Fruit fly (Drosophila melanogaster) whole organism, embryonic: Measurements from ENCODE around the gene CG43796.

ENCODE experiments used
- CG32772 ChIP-seq: fragments of 200-800 bp; sonication (Bioruptor generic); IDR thresholded peaks from 2 replicates; pipeline ENCODE4 v1.3.6; 2022; ENCODE audit warnings: missing biosample characterization, missing genetic modification characterization
- CG4730 ChIP-seq: fragments of 200-800 bp; sonication (Bioruptor generic); IDR thresholded peaks from 2 replicates; pipeline ENCODE4 v1.3.6; 2022; ENCODE audit warnings: missing biosample characterization, missing genetic modification characterization
- Deaf1 ChIP-seq: fragments of 200-800 bp; optimal IDR thresholded peaks from 3 replicates; lab custom pipeline; 2019; ENCODE audit warnings: missing biosample characterization, mild to moderate bottlenecking, missing genetic modification characterization, moderate library complexity
- Mes4 ChIP-seq: fragments of 200-800 bp; sonication (Bioruptor generic); optimal IDR thresholded peaks from 2 replicates; lab custom pipeline; 2016; ENCODE audit warnings: missing biosample characterization, missing genetic modification characterization
- NC2α ChIP-seq: fragments of 200-800 bp; sonication (Bioruptor generic); optimal IDR thresholded peaks from 2 replicates; lab custom pipeline; 2016; ENCODE audit warnings: missing biosample characterization, missing genetic modification characterization
- ab ChIP-seq: fragments of 200-800 bp; sonication (Bioruptor generic); optimal IDR thresholded peaks from 2 replicates; lab custom pipeline; 2016; ENCODE audit warnings: missing biosample characterization, missing genetic modification characterization
- chinmo ChIP-seq: fragments of 200-800 bp; sonication (Bioruptor generic); IDR thresholded peaks from 4 replicates; pipeline ENCODE4 v1.3.6; 2022; ENCODE audit warnings: missing biosample characterization, missing genetic modification characterization; ENCODE audit not compliant: partially characterized antibody
- chm ChIP-seq: fragments of 200-800 bp; sonication (Bioruptor generic); IDR thresholded peaks from 2 replicates; pipeline ENCODE4 v1.3.6; 2022; ENCODE audit warnings: missing biosample characterization, missing genetic modification characterization
- exex ChIP-seq: fragments of 200-800 bp; sonication (Bioruptor generic); optimal IDR thresholded peaks from 4 replicates; lab custom pipeline; 2018; ENCODE audit warnings: missing biosample characterization, mild to moderate bottlenecking, missing genetic modification characterization, moderate library complexity
- grn ChIP-seq: fragments of 200-800 bp; sonication (Bioruptor generic); optimal IDR thresholded peaks from 3 replicates; lab custom pipeline; 2017; ENCODE audit warnings: missing biosample characterization, missing genetic modification characterization
- lab ChIP-seq: fragments of 200-800 bp; sonication (Bioruptor generic); optimal IDR thresholded peaks from 3 replicates; lab custom pipeline; 2017; ENCODE audit warnings: missing biosample characterization, missing genetic modification characterization, mild to moderate bottlenecking, moderate library complexity, missing genetic modification reagents
- sd ChIP-seq: fragments of 200-800 bp; sonication (Bioruptor generic); optimal IDR thresholded peaks from 3 replicates; lab custom pipeline; 2018; ENCODE audit warnings: missing biosample characterization, mild to moderate bottlenecking, missing genetic modification characterization, moderate library complexity
- sens ChIP-seq: fragments of 200-800 bp; sonication (Bioruptor generic); peaks from one replicate; lab custom pipeline; 2016; ENCODE audit warnings: missing biosample characterization, missing genetic modification characterization
- wor ChIP-seq: fragments of 200-800 bp; sonication (Bioruptor generic); IDR thresholded peaks from 2 replicates; pipeline ENCODE4 v1.3.6; 2022; ENCODE audit warnings: missing biosample characterization, missing genetic modification characterization

The CG43796 gene

DNA sequence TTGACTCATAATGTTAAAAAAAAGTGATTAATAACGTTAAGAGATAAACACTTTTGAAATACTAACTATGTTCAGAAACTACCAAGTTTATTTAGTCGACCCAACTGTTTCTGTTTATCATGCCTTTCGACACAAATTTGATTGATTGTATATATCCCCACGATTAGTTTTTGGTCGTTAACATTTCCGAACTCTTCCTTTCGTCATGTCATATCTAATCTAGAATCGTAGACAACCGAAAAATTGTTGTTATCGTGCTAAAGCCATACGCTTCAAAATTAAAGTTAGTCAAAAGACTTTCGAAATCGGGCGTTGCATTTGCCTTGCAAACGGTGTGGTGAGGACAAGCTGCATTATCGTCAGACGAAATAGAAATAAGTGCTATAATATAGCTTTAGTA is 48.0 kb downstream of the CG43796 start:
- TF ChIP-seq sens (peak; percentile 37), chinmo (GFP tag; lab: Robert Waterston, UW) (0 out of 4 replicates have a peak, but pooled peaks have one; percentile 25), NC2α (GFP tag; lab: Kevin White, UChicago) (no peak), chm (GFP tag; lab: Robert Waterston, UW) (no peak), Mes4 (no peak), exex (tag; lab: Kevin White, UChicago) (peak; percentile 76), CG4730 (no peak), wor (GFP tag; lab: Robert Waterston, UW) (no peak), CG32772 (no peak), sd (peak; percentile 67), grn (GFP tag; lab: Kevin White, UChicago) (peak; percentile 78), ab (GFP tag; lab: Kevin White, UChicago) (no peak), lab (GFP tag; lab: Kevin White, UChicago) (peak; percentile 34), Deaf1 (peak; percentile 28)
